Fruit fly (Drosophila melanogaster): ENCODE measurements around the gene CG4459.

Gene CG4459

dm6 chr3R:19928544-19928943, at the start of gene CG4459:
TSS of gene CG4459 (minus strand) at chr3R:19928644.
- TF ChIP-seq CTCF (optimal IDR thresholded peaks at IDR 0.05) (no peak), CG8478 (optimal IDR thresholded peaks at IDR 0.05) (no peak)

- TF ChIP-seq CG8478 (optimal IDR thresholded peaks at IDR 0.05) = no peak
- TF ChIP-seq CTCF (optimal IDR thresholded peaks at IDR 0.05) = no peak
Measured at dm6 chr3R:19972598-19972997, 44.2 kb upstream of the CG4459 start, which contains the start of gene CG31213. TSS of gene CG31213 (plus strand) at chr3R:19972898.

DNA sequence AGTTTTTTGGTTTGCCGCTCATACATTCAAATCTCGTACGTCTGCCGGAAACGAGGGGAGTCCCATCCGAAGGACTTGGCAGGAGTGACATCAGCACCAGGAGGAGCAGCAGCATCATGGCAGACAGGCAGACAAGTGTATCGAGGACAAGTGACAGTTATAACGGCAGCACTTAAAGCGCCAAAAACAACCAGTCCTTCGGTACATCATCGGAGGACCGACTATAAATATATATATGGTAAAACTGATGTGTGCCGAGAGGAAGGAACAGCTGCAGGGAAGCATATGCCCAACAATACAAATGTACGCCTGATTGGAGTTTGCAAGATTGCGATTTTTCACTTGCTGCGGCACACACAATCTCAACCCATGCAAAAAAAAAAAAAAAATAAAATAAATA, 40.3 kb upstream of the CG4459 start:
- no peak for TF ChIP-seq CTCF (optimal IDR thresholded peaks at IDR 0.05)

dm6 chr3R:19948143-19948542, 19.7 kb upstream of the CG4459 start, which contains the start of gene CG4783:
TSS of gene CG4783 (plus strand) at chr3R:19948443.
- TF ChIP-seq CTCF (optimal IDR thresholded peaks at IDR 0.05) (no peak), CG8478 (optimal IDR thresholded peaks at IDR 0.05) (no peak)

DNA sequence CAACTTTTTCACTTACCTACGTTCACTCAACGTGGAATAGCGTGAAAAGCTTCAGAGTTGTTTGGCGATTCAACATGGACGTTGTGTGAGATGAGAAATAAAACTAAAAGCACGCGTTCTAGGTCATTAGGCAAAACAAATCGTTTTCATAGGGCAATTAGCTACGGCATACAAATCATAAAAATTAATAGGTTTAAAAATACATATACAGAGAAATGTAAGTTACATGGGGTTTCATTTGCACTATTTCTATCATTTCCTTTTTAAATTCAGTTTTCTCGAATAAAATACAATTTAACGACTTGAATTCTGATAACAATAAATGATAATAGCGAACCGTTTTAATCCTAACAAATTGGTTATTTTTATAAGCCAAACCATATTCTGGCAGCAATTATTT, 13.9 kb upstream of the CG4459 start, which contains the start of gene CG46042:
Gene CG46042 (minus strand): TSS at position 101 of the 400 bp plus-strand sequence.
- TF ChIP-seq CG8478 (optimal IDR thresholded peaks at IDR 0.05) (no peak), CTCF (optimal IDR thresholded peaks at IDR 0.05) (no peak)

DNA sequence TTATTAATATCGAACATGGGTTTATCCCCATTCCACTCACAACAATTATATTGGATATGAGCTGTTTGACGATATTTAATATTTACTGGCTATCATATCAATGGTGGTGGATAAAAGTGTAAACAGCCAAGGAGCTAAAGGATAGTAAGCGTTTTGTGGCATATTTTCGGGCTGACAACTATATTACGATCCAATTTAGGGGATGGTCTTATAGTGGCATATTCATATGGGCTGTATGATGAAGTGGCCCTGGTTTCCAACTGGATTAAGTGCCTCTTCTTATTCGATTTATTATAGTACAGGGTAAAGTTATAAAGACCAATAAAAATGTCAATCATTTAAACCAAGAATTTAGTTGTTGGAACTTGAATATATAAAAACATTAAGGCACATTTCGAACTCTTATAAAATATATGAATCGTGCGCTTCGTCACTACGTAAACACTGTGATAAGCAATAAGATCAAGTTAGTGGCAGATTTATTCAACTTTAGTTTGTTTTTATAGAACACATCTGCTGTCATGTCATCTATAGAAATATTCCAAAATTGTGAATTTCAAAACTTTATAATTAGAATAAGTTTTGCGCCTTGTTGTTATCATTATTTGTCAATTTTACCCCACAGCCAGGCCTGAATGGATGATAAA, 10.6 kb upstream of the CG4459 start:
- TF ChIP-seq CTCF (optimal IDR thresholded peaks at IDR 0.05) (peak; percentile 33 to 43), CG8478 (optimal IDR thresholded peaks at IDR 0.05) (no peak)

DNA sequence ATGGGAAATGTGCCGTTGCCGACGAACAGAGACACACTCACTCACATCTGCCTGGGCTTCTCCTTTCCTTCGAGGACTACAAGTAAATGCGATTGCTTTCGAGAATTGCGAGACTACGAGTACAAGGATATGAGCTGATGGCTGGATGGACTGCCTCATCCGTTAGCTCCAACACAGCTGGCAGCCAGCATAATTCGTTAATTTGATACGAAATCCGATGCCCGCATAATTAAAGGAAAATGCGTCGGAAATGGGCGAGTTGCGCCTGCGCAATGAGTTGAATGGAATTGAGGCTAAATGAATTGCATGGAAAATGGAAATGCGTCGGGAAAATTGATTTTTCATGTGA, 7.3 kb upstream of the CG4459 start:
- TF ChIP-seq CG8478 (optimal IDR thresholded peaks at IDR 0.05) = no peak
- TF ChIP-seq CTCF (optimal IDR thresholded peaks at IDR 0.05) = no peak

- TF ChIP-seq CG8478 (optimal IDR thresholded peaks at IDR 0.05) = no peak
- TF ChIP-seq CTCF (optimal IDR thresholded peaks at IDR 0.05) = no peak
Measured at dm6 chr3R:19934840-19935776, 6.7 kb upstream of the CG4459 start, which contains the start of gene mira. TSS of gene mira (minus strand) at chr3R:19935120.

dm6 chr3R:19932169-19932568, 3.7 kb upstream of the CG4459 start:
- TF ChIP-seq CTCF (optimal IDR thresholded peaks at IDR 0.05) (no peak), CG8478 (optimal IDR thresholded peaks at IDR 0.05) (no peak)

DNA sequence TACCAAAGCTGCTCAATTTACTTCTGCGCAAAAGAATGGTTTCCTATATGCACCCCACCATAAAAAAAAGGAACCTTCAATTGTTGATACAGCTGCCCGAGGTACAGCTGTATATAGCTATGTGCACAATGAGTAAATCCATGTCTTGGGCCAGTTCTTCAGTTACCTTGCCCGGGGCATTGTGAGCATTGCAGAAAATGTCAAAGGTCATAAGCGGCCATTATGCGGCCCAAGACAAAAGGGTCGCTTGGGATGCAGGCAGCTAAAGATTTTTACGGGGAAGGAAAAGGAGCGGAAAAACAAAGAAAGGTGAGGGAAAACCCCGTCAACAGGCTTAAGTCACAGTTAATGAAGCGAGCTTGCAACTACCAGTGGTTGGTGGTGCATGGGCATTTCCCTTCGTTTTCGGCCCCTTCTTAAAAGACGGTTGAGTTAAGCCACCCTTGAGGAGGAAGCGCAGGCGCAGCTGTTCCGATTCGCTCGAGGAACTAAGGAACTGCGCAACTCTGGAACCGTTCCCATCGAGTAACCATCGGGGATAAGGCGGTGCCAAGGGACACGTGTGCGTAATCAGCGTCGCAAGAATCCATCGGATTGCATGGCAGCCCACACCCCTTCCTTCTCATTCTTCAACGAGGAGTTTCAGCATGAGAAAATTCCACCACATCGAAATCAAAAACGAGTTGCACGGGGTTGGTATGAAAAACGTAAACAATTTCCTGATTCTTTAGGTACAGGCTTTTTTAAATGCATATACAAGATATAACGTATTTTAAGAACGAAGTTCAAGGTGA, 2.7 kb upstream of the CG4459 start:
- TF ChIP-seq CTCF (optimal IDR thresholded peaks at IDR 0.05) (no peak), CG8478 (optimal IDR thresholded peaks at IDR 0.05) (no peak)

- TF ChIP-seq CG8478 (optimal IDR thresholded peaks at IDR 0.05) (no peak), CTCF (optimal IDR thresholded peaks at IDR 0.05) (no peak)
Measured at dm6 chr3R:19925271-19925670, 3.2 kb downstream of the CG4459 start, which contains the start of gene CG4462. TSS of gene CG4462 (minus strand) at chr3R:19925371.

dm6 chr3R:19924331-19924730, 4.1 kb downstream of the CG4459 start:
- TF ChIP-seq CG8478 (optimal IDR thresholded peaks at IDR 0.05) (no peak), CTCF (optimal IDR thresholded peaks at IDR 0.05) (no peak)

DNA sequence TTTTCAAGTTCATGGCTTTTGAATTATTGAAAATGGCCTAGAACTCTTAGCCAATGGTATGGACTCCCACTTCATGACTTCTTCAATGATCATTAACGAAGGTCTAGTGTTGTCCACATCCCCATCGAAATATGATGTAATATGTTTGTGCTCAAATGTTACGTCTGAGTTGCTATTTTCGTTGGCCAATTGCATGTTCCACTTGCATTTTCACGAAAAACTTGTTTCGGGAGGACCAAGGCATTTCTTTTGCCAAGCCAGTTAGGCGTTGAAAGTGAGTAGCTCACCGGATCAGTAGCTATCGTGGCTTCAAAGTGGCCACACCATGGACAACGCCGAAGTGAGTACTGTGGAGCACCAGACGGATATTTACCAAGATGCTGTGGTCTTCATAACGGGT, 10.2 kb downstream of the CG4459 start, which contains the start of gene CG4770:
Gene CG4770 (plus strand): TSS at position 301 of the 400 bp plus-strand sequence.
- TF ChIP-seq CG8478 (optimal IDR thresholded peaks at IDR 0.05) (no peak), CTCF (optimal IDR thresholded peaks at IDR 0.05) (no peak)

DNA sequence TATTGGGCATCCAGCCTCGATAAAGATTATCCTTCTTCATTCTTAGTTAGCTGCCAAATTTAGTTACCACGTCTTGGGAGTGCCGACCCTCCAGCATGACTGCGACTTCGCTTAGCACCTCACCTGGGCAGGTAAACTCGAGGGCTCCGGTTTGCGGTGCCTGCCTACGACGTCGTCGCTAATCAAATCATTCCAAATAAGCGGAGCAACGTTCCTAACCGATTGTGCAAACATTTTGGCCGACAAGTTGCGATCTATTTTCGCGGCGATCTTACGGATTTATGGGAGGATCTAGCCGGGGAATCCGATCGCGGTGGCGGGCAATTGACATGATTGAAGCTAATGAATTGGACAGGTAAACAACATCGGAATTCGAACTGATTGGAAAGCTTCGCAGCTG, 10.7 kb downstream of the CG4459 start, which contains the start of gene CG4465:
Gene CG4465 (minus strand): TSS at position 101 of the 400 bp plus-strand sequence.
- TF ChIP-seq CTCF (optimal IDR thresholded peaks at IDR 0.05) = no peak

DNA sequence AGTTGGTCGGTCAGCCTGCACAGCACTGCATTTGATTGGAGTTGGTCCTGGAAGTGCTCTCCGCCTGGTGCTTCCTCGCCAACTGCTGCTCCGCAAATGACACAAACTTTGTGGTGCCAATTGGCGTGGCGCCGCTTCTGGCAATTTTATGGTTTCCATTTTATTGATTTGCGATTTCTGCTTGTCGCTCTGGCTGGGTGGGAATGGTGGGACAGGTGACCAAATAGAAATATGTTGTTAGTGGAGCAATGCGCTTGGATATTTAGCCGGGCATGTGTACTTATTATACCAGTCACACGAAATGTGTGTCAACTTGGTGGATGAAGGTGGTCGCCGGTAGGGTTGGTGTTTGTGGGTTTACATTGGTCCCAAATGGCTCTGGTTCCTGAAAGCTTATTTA, 13.1 kb downstream of the CG4459 start, which contains the start of the genes Xport-A and Xport-B:
Gene Xport-A (minus strand): TSS at position 101 of the 400 bp plus-strand sequence.
Gene Xport-B (minus strand): TSS at position 101 of the 400 bp plus-strand sequence.
- TF ChIP-seq CTCF (optimal IDR thresholded peaks at IDR 0.05) (no peak), CG8478 (optimal IDR thresholded peaks at IDR 0.05) (no peak)

Data from S2 (cell line).